Worm (Caenorhabditis elegans): ENCODE results near the gene R05D3.3.

The R05D3.3 gene

ce11 chrIII:8369172-8369571, 5.4 kb downstream of the R05D3.3 start:
- no peak for TF ChIP-seq cog-1 (tag; optimal IDR thresholded peaks at IDR 0.05)
- no peak for TF ChIP-seq med-1 (GFP tag; optimal IDR thresholded peaks at IDR 0.05; ENCODE audit: insufficient read depth)
- no peak for TF ChIP-seq ztf-23 (GFP tag; IDR thresholded peaks at IDR 0.05)
- TF ChIP-seq T22C8.4 (GFP tag; IDR thresholded peaks at IDR 0.05): no peak
- TF ChIP-seq klf-2 (GFP tag; conservative IDR thresholded peaks at IDR 0.05): no peak
- no peak for TF ChIP-seq flt-1 (GFP tag; IDR thresholded peaks at IDR 0.05)
- no peak for TF ChIP-seq ztf-29 (GFP tag; IDR thresholded peaks at IDR 0.05)
- no peak for TF ChIP-seq ref-1 (GFP tag; conservative IDR thresholded peaks at IDR 0.05)

- no peak for TF ChIP-seq T22C8.4 (GFP tag; IDR thresholded peaks at IDR 0.05)
Observed at ce11 chrIII:8370188-8370587, 6.4 kb downstream of the R05D3.3 start.

DNA sequence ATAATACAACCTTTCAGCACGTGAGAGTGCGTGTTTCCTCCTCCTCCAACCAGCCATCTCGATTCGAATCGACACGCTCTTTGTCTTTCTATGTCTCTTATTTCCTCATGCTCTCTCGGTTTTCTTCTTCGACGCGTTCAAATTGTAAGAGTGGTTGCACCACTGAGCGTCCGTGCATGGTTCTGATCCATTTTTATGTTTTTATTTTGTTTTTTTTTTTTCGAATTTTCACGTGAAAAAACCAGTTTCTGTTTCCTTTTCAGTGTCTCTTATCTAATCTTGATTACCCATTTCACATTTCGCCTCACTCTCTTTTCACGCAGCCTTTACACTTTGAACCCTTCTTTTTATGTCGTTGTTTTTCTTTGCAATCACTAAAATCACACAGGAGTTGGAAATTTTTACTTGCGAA, 7.0 kb downstream of the R05D3.3 start:
- no peak for TF ChIP-seq tab-1 (GFP tag; IDR thresholded peaks at IDR 0.05)
- no peak for TF ChIP-seq klf-2 (GFP tag; conservative IDR thresholded peaks at IDR 0.05)
- no peak for TF ChIP-seq ztf-23 (GFP tag; IDR thresholded peaks at IDR 0.05)
- TF ChIP-seq ztf-29 (GFP tag; IDR thresholded peaks at IDR 0.05): no peak
- no peak for TF ChIP-seq ref-1 (GFP tag; conservative IDR thresholded peaks at IDR 0.05)
- TF ChIP-seq flt-1 (GFP tag; IDR thresholded peaks at IDR 0.05): no peak

DNA sequence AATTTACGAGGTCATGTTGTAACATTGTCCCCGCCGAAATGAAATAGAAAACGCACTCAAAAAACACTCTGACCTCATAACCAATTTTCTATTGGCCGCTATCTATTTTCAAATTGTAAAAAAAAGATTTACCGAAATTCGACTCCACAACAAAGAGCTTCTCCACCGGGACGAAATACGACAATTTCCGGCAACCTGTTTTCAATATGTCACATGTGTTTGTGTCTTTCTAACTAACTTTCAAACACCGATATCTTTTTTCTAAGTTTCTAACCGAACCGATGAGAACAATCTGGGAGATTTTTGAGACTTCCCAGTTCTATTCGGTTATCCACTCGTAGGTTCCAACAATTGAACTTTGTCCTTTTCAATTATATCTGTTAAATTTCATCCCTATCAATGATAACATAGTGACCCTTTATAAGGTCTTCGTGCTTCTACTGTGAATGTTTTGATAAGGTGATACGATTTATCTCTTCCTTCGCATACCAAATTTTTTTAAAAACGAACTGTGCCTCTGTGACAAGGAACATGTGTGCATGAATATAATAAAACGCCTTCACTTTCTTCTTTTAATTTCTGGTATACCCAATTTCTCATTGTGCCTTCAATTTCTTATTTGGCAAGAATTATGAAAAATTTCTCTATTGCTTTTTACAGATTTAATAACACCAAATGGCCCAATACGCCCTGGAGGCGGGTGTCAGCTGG, 7.9 kb downstream of the R05D3.3 start, which contains the start of gene lmbr-1:
lmbr-1 (plus strand) TSS at position 661 of the 711 bp plus-strand sequence.
- TF ChIP-seq med-1 (GFP tag; optimal IDR thresholded peaks at IDR 0.05; ENCODE audit: insufficient read depth) (no peak), tab-1 (GFP tag; IDR thresholded peaks at IDR 0.05) (no peak)

- TF ChIP-seq ref-1 (GFP tag; conservative IDR thresholded peaks at IDR 0.05): no peak
- no peak for TF ChIP-seq cog-1 (tag; optimal IDR thresholded peaks at IDR 0.05)
- TF ChIP-seq klf-2 (GFP tag; conservative IDR thresholded peaks at IDR 0.05): no peak
- TF ChIP-seq flt-1 (GFP tag; IDR thresholded peaks at IDR 0.05): no peak
- no peak for TF ChIP-seq T22C8.4 (GFP tag; IDR thresholded peaks at IDR 0.05)
- TF ChIP-seq tab-1 (GFP tag; IDR thresholded peaks at IDR 0.05): no peak
- TF ChIP-seq med-1 (GFP tag; optimal IDR thresholded peaks at IDR 0.05; ENCODE audit: insufficient read depth): no peak
- no peak for TF ChIP-seq ztf-29 (GFP tag; IDR thresholded peaks at IDR 0.05)
- no peak for TF ChIP-seq ztf-23 (GFP tag; IDR thresholded peaks at IDR 0.05)
Observed at ce11 chrIII:8375000-8375399, 11.2 kb downstream of the R05D3.3 start, which contains the start of gene met-2. TSS of gene met-2 (plus strand) at chrIII:8375300.

DNA sequence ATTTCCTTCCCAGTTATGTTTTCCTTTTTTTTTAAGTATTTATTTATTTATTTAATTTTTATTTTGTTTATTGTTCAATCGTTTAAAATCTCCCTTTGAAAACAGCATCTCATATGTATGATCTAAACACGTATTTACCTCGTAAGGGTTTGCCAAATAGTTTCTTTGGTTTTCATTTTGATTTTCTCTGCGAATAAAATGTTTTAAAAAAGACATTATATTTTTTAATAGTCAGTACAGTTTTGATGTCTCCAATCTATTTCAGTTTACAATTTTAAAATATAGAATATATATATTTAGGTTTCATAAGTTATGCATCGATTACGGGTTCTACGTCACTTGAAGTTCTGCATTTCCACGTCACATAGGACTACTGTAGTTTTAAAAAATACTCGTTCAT, 16.8 kb downstream of the R05D3.3 start, which contains the start of gene R05D3.12:
R05D3.12 (plus strand) TSS at position 301 of the 400 bp plus-strand sequence.
- no peak for TF ChIP-seq klf-2 (GFP tag; conservative IDR thresholded peaks at IDR 0.05)
- TF ChIP-seq tab-1 (GFP tag; IDR thresholded peaks at IDR 0.05): no peak
- no peak for TF ChIP-seq flt-1 (GFP tag; IDR thresholded peaks at IDR 0.05)
- TF ChIP-seq ztf-23 (GFP tag; IDR thresholded peaks at IDR 0.05): no peak
- no peak for TF ChIP-seq cog-1 (tag; optimal IDR thresholded peaks at IDR 0.05)
- no peak for TF ChIP-seq ztf-29 (GFP tag; IDR thresholded peaks at IDR 0.05)
- TF ChIP-seq med-1 (GFP tag; optimal IDR thresholded peaks at IDR 0.05; ENCODE audit: insufficient read depth): no peak
- no peak for TF ChIP-seq T22C8.4 (GFP tag; IDR thresholded peaks at IDR 0.05)
- TF ChIP-seq ref-1 (GFP tag; conservative IDR thresholded peaks at IDR 0.05): no peak

DNA sequence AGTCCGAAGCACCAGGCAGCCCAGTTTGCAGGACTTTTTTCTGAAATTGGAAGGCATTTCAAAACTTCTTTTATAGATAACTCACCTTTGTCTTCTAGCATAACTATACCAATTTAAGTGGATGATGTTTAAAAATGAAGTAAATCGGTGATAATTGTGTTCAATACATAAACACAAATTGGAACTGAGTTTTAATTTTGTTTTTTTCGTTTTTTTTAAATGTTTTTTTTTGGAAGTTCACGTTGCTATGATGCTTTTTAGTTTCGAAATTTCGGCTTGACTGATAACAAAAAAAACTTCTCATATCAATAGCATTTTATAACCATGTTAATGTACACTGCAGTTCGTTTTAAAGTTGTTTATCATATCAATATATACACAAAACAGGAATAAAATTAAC, 25.7 kb downstream of the R05D3.3 start, which contains the start of gene ZK353.4:
ZK353.4 (minus strand) TSS at position 101 of the 400 bp plus-strand sequence.
- TF ChIP-seq cog-1 (tag; optimal IDR thresholded peaks at IDR 0.05) (no peak), tab-1 (GFP tag; IDR thresholded peaks at IDR 0.05) (no peak), klf-2 (GFP tag; conservative IDR thresholded peaks at IDR 0.05) (no peak), ztf-23 (GFP tag; IDR thresholded peaks at IDR 0.05) (no peak), ref-1 (GFP tag; conservative IDR thresholded peaks at IDR 0.05) (no peak), T22C8.4 (GFP tag; IDR thresholded peaks at IDR 0.05) (no peak), ztf-29 (GFP tag; IDR thresholded peaks at IDR 0.05) (no peak), flt-1 (GFP tag; IDR thresholded peaks at IDR 0.05) (no peak), med-1 (GFP tag; optimal IDR thresholded peaks at IDR 0.05; ENCODE audit: insufficient read depth) (no peak)

ce11 chrIII:8392307-8392706, 28.5 kb downstream of the R05D3.3 start:
- TF ChIP-seq cog-1 (tag; optimal IDR thresholded peaks at IDR 0.05) (no peak), T22C8.4 (GFP tag; IDR thresholded peaks at IDR 0.05) (no peak), flt-1 (GFP tag; IDR thresholded peaks at IDR 0.05) (no peak), med-1 (GFP tag; optimal IDR thresholded peaks at IDR 0.05; ENCODE audit: insufficient read depth) (no peak), klf-2 (GFP tag; conservative IDR thresholded peaks at IDR 0.05) (no peak), ztf-29 (GFP tag; IDR thresholded peaks at IDR 0.05) (no peak), ztf-23 (GFP tag; IDR thresholded peaks at IDR 0.05) (no peak), tab-1 (GFP tag; IDR thresholded peaks at IDR 0.05) (no peak), ref-1 (GFP tag; conservative IDR thresholded peaks at IDR 0.05) (no peak)

DNA sequence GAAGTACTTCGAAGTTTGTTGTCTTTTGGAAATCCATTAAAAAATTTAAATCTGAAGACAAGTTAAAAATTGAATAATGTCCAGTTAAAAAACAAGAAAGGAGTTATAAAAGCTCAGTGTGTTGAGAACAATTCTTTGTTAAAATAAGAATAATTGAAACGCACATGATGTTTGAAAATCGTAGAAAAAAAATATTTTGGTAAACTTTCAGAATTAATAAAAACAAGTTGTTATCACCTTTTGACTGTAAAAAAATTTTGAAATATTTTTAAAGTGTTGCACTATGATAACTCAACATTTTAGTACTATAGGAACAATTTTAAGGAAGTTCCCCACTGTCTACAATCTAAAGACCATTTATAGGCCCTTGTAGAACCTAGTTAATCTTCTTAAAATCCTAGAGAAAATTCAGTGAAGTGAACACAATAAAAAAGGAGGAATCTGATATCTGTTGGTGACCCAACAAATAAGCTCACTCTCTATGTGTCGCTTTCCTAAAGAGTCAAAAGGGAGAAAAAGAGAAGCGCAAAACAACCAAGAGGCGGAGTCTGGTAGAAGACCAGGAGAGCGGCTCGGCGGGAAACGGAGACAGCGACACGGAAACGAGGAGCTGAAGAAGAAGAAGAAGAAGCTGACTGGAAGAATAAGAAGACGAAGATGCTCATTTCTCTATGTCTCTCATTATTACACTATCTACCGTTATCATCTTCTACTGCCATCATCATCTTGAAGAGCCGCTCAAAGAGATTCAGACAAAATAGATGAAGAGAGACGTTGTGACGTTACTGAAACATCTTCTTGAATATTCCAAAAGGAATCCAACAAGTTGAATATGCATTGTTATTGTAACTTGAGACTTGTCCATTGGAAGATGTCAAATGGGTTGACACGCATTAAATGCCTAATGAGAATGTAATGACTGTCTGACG, 30.8 kb downstream of the R05D3.3 start, which contains the start of gene ZK353.10:
ZK353.10 (minus strand) TSS at position 51 of the 929 bp plus-strand sequence.
- TF ChIP-seq klf-2 (GFP tag; conservative IDR thresholded peaks at IDR 0.05): no peak
- TF ChIP-seq med-1 (GFP tag; optimal IDR thresholded peaks at IDR 0.05; ENCODE audit: insufficient read depth): no peak
- TF ChIP-seq ref-1 (GFP tag; conservative IDR thresholded peaks at IDR 0.05): no peak
- no peak for TF ChIP-seq cog-1 (tag; optimal IDR thresholded peaks at IDR 0.05)
- no peak for TF ChIP-seq ztf-29 (GFP tag; IDR thresholded peaks at IDR 0.05)
- no peak for TF ChIP-seq T22C8.4 (GFP tag; IDR thresholded peaks at IDR 0.05)
- TF ChIP-seq flt-1 (GFP tag; IDR thresholded peaks at IDR 0.05): no peak
- TF ChIP-seq ztf-23 (GFP tag; IDR thresholded peaks at IDR 0.05): no peak
- TF ChIP-seq tab-1 (GFP tag; IDR thresholded peaks at IDR 0.05): no peak
